Worm (Caenorhabditis elegans): ENCODE measurements around the gene F48C5.2.

ce11 chrX:11474605-11475385 lies 20.7 kb upstream of the F48C5.2 start:
- no peak for TF ChIP-seq ces-1 (GFP tag; optimal IDR thresholded peaks at IDR 0.05)
- TF ChIP-seq nhr-11 (tag; optimal IDR thresholded peaks at IDR 0.05): peak; percentile 34
- TF ChIP-seq F49E8.2 (tag; optimal IDR thresholded peaks at IDR 0.05; ENCODE audit: borderline replicate concordance): no peak
- no peak for TF ChIP-seq daf-19 (GFP tag; conservative IDR thresholded peaks at IDR 0.05)
- TF ChIP-seq unc-39 (tag; optimal IDR thresholded peaks at IDR 0.05): no peak
- TF ChIP-seq fos-1 (tag; optimal IDR thresholded peaks at IDR 0.05): no peak
- TF ChIP-seq ztf-11 (tag; optimal IDR thresholded peaks at IDR 0.05): no peak
- no peak for TF ChIP-seq lir-3 (tag; optimal IDR thresholded peaks at IDR 0.05)
- no peak for TF ChIP-seq daf-8 (GFP tag; IDR thresholded peaks at IDR 0.05)
- no peak for TF ChIP-seq aly-2 (tag; optimal IDR thresholded peaks at IDR 0.05)
- TF ChIP-seq set-16 (GFP tag; IDR thresholded peaks at IDR 0.05): no peak
- no peak for TF ChIP-seq ceh-82 (tag; optimal IDR thresholded peaks at IDR 0.05)
- TF ChIP-seq saeg-2 (GFP tag; IDR thresholded peaks at IDR 0.05): no peak
- TF ChIP-seq lin-39 (tag; optimal IDR thresholded peaks at IDR 0.05): no peak

Data from whole organism, L4 larva.